Fruit fly (Drosophila melanogaster) whole organism, wandering third instar larva: ENCODE measurements around the gene CG31809.
A peak's percentile ranks its signal among the peaks of the same experiment; 100 is the strongest.

Experiments
- Abd-B ChIP-seq: fragments of >200 bp; optimal IDR thresholded peaks from 2 replicates; lab custom pipeline; 2017; ENCODE audit warnings: missing biosample characterization, missing genetic modification characterization
- CG9705 ChIP-seq: fragments of 200-800 bp; sonication (Bioruptor generic); optimal IDR thresholded peaks from 2 replicates; lab custom pipeline; 2018; ENCODE audit warnings: missing biosample characterization, mild to moderate bottlenecking, missing genetic modification characterization
- CrebA ChIP-seq: fragments of 200-800 bp; sonication (Bioruptor generic); optimal IDR thresholded peaks from 2 replicates; lab custom pipeline; 2016; ENCODE audit warnings: missing biosample characterization, mild to moderate bottlenecking, missing genetic modification characterization, borderline replicate concordance
- GATAd ChIP-seq: sonication (Bioruptor generic); optimal IDR thresholded peaks from 2 replicates; lab custom pipeline; 2016; ENCODE audit warnings: missing biosample characterization, missing genetic modification characterization
- HLH106 ChIP-seq: fragments of 200-800 bp; optimal IDR thresholded peaks from 3 replicates; lab custom pipeline; 2019; ENCODE audit warnings: missing biosample characterization, mild to moderate bottlenecking, missing genetic modification characterization, moderate library complexity
- Hnf4 ChIP-seq: fragments of 200-800 bp; sonication (Bioruptor generic); optimal IDR thresholded peaks from 2 replicates; lab custom pipeline; 2016; ENCODE audit warnings: missing biosample characterization, mild to moderate bottlenecking, missing genetic modification characterization
- Hr78 ChIP-seq: fragments of >200 bp; optimal IDR thresholded peaks from 2 replicates; lab custom pipeline; 2017; ENCODE audit warnings: missing biosample characterization, missing genetic modification characterization
- Hr83 ChIP-seq: fragments of 200-300 bp; sonication (Bioruptor generic); optimal IDR thresholded peaks from 2 replicates; lab custom pipeline; 2016; ENCODE audit warnings: missing biosample characterization, mild to moderate bottlenecking, missing genetic modification characterization, moderate library complexity; ENCODE audit not compliant: poor library complexity, severe bottlenecking
- Jra ChIP-seq: sonication (Bioruptor generic); optimal IDR thresholded peaks from 2 replicates; lab custom pipeline; 2016; ENCODE audit warnings: missing biosample characterization, missing genetic modification characterization
- Myc ChIP-seq: fragments of >200 bp; optimal IDR thresholded peaks from 2 replicates; lab custom pipeline; 2017
- OdsH ChIP-seq: fragments of 200-800 bp; sonication (Bioruptor generic); optimal IDR thresholded peaks from 2 replicates; lab custom pipeline; 2016; ENCODE audit warnings: missing biosample characterization, mild to moderate bottlenecking, missing genetic modification characterization
- Rel ChIP-seq, 2 experiments: fragments of 200-800 bp; sonication (Bioruptor generic) in 1 of 2; optimal IDR thresholded peaks; 2 replicates in 1 of 2; 3 replicates in 1 of 2; lab custom pipeline; 2016 to 2019; ENCODE audit warnings: mild to moderate bottlenecking in 2 of 2, missing biosample characterization in 2 of 2, missing genetic modification characterization in 2 of 2, moderate library complexity in 1 of 2
- Sp1 ChIP-seq: fragments of 200-800 bp; sonication (Bioruptor generic); optimal IDR thresholded peaks from 3 replicates; lab custom pipeline; 2019; ENCODE audit warnings: missing biosample characterization, mild to moderate bottlenecking, missing genetic modification characterization, moderate library complexity
- br ChIP-seq: fragments of 200-800 bp; sonication (Bioruptor generic); optimal IDR thresholded peaks from 2 replicates; lab custom pipeline; 2016; ENCODE audit warnings: missing biosample characterization, missing genetic modification characterization
- brk ChIP-seq: fragments of 200-800 bp; sonication (Bioruptor generic); optimal IDR thresholded peaks from 2 replicates; lab custom pipeline; 2016; ENCODE audit warnings: missing biosample characterization, mild to moderate bottlenecking, missing genetic modification characterization
- dmrt93B ChIP-seq: fragments of 200-800 bp; sonication (Bioruptor generic); optimal IDR thresholded peaks from 2 replicates; lab custom pipeline; 2018; ENCODE audit warnings: missing biosample characterization, mild to moderate bottlenecking, missing genetic modification characterization
- dsf ChIP-seq: sonication (Bioruptor generic); optimal IDR thresholded peaks from 2 replicates; lab custom pipeline; 2016; ENCODE audit warnings: missing biosample characterization, missing genetic modification characterization, borderline replicate concordance
- ey ChIP-seq: fragments of 200-800 bp; sonication (Bioruptor generic); optimal IDR thresholded peaks from 2 replicates; lab custom pipeline; 2016; ENCODE audit warnings: missing biosample characterization, missing genetic modification characterization
- foxo ChIP-seq, 2 experiments: fragments of 200-800 bp; sonication (Bioruptor generic); optimal IDR thresholded peaks; 2 replicates in 1 of 2; 3 replicates in 1 of 2; lab custom pipeline; 2016 to 2017; ENCODE audit warnings: missing biosample characterization in 2 of 2, missing genetic modification characterization in 2 of 2
- fru ChIP-seq: fragments of 200-800 bp; sonication (Bioruptor generic); optimal IDR thresholded peaks from 3 replicates; lab custom pipeline; 2016; ENCODE audit warnings: missing biosample characterization, mild to moderate bottlenecking, missing genetic modification characterization
- h ChIP-seq: fragments of 200-800 bp; sonication (Bioruptor generic); optimal IDR thresholded peaks from 3 replicates; lab custom pipeline; 2016; ENCODE audit warnings: missing biosample characterization, mild to moderate bottlenecking, missing genetic modification characterization
- jim ChIP-seq: fragments of 175-275, 200-325 bp; sonication (Bioruptor generic); optimal IDR thresholded peaks from 2 replicates; lab custom pipeline; 2016; ENCODE audit warnings: missing biosample characterization, mild to moderate bottlenecking, missing genetic modification characterization
- pan ChIP-seq: fragments of >200 bp; optimal IDR thresholded peaks from 2 replicates; lab custom pipeline; 2017
- psq ChIP-seq: fragments of 200-800 bp; sonication (Bioruptor generic); optimal IDR thresholded peaks from 3 replicates; lab custom pipeline; 2017; ENCODE audit warnings: missing biosample characterization, mild to moderate bottlenecking, missing genetic modification characterization, moderate library complexity
- rgr ChIP-seq: fragments of 200-800 bp; sonication (Bioruptor generic); optimal IDR thresholded peaks from 3 replicates; lab custom pipeline; 2016; ENCODE audit warnings: missing biosample characterization, mild to moderate bottlenecking, missing genetic modification characterization
- sage ChIP-seq: fragments of 200-800 bp; sonication (Bioruptor generic); optimal IDR thresholded peaks from 2 replicates; lab custom pipeline; 2016; ENCODE audit warnings: missing biosample characterization, mild to moderate bottlenecking, missing genetic modification characterization
- sv ChIP-seq: fragments of 200-800 bp; sonication (Bioruptor generic); optimal IDR thresholded peaks from 3 replicates; lab custom pipeline; 2016; ENCODE audit warnings: missing biosample characterization, missing genetic modification characterization
- usp ChIP-seq: fragments of >200 bp; optimal IDR thresholded peaks from 2 replicates; lab custom pipeline; 2017; ENCODE audit warnings: missing biosample characterization, missing genetic modification characterization
- woc ChIP-seq: sonication (Bioruptor generic); optimal IDR thresholded peaks from 2 replicates; lab custom pipeline; 2016; ENCODE audit warnings: missing biosample characterization, mild to moderate bottlenecking, missing genetic modification characterization

Gene CG31809

dm6 chr2L:16887660-16888573 lies 29.4 kb upstream of the CG31809 start, which contains the start of the genes osi and tweek:
osi (minus strand) TSS chr2L:16887966.
tweek (plus strand) TSS chr2L:16888490.
- peak; percentile 20 for TF ChIP-seq dmrt93B
- TF ChIP-seq foxo (GFP tag; optimal IDR thresholded peaks at IDR 0.05; lab: Kevin White, UChicago): peak in 1 of 2 experiments; percentile 65
- TF ChIP-seq sage: no peak
- no peak for TF ChIP-seq Abd-B (GFP tag; lab: Kevin White, UChicago)
- no peak for TF ChIP-seq Hr78
- TF ChIP-seq Jra (GFP tag; lab: Kevin White, UChicago): peak; percentile 78
- peak; percentile 26 for TF ChIP-seq Sp1 (GFP tag; lab: Kevin White, UChicago)
- peak; percentile 61 for TF ChIP-seq sv (GFP tag; lab: Kevin White, UChicago)
- peak; percentile 10 for TF ChIP-seq GATAd (GFP tag; lab: Kevin White, UChicago)
- TF ChIP-seq Rel (GFP tag; optimal IDR thresholded peaks at IDR 0.05; lab: Kevin White, UChicago): no peak
- peak; percentile 100 for TF ChIP-seq Rel (tag; optimal IDR thresholded peaks at IDR 0.05; lab: Kevin White, UChicago)
- TF ChIP-seq psq (GFP tag; lab: Kevin White, UChicago): peak; percentile 59
- TF ChIP-seq dsf: peak; percentile 60
- no peak for TF ChIP-seq CrebA (GFP tag; lab: Kevin White, UChicago)
- peak; percentile 39 for TF ChIP-seq fru
- TF ChIP-seq Hnf4 (GFP tag; lab: Kevin White, UChicago): peak; percentile 78
- peak; percentile 87 for TF ChIP-seq woc (GFP tag; lab: Kevin White, UChicago)
- peak; percentile 58 for TF ChIP-seq h (GFP tag; lab: Kevin White, UChicago)
- TF ChIP-seq HLH106 (tag; lab: Kevin White, UChicago): peak; percentile 36
- TF ChIP-seq OdsH (GFP tag; lab: Kevin White, UChicago): peak; percentile 44
- TF ChIP-seq pan (lab: Kevin White, UChicago): no peak
- peak; percentile 36 for TF ChIP-seq br (GFP tag; lab: Kevin White, UChicago)
- peak; percentile 79 for TF ChIP-seq Hr83 (GFP tag; lab: Kevin White, UChicago)
- TF ChIP-seq brk (GFP tag; lab: Kevin White, UChicago): peak; percentile 28
- TF ChIP-seq Myc (lab: Kevin White, UChicago): peak; percentile 87
- TF ChIP-seq rgr (GFP tag; lab: Kevin White, UChicago): peak; percentile 55
- peak; percentile 44 for TF ChIP-seq ey
- TF ChIP-seq usp (GFP tag; lab: Kevin White, UChicago): no peak

- no peak for TF ChIP-seq Sp1 (GFP tag; lab: Kevin White, UChicago)
- no peak for TF ChIP-seq Rel (GFP tag; optimal IDR thresholded peaks at IDR 0.05; lab: Kevin White, UChicago)
- TF ChIP-seq Rel (tag; optimal IDR thresholded peaks at IDR 0.05; lab: Kevin White, UChicago): peak; percentile 64
Observed at dm6 chr2L:16886459-16886858, 27.9 kb upstream of the CG31809 start.

- no peak for TF ChIP-seq jim (GFP tag; lab: Kevin White, UChicago)
- TF ChIP-seq dmrt93B: no peak
- no peak for TF ChIP-seq Rel (GFP tag; optimal IDR thresholded peaks at IDR 0.05; lab: Kevin White, UChicago)
- TF ChIP-seq Rel (tag; optimal IDR thresholded peaks at IDR 0.05; lab: Kevin White, UChicago): peak; percentile 59
Observed at dm6 chr2L:16885347-16885746, 26.8 kb upstream of the CG31809 start.

- TF ChIP-seq dmrt93B (no peak), CG9705 (GFP tag; lab: Kevin White, UChicago) (no peak), Jra (GFP tag; lab: Kevin White, UChicago) (no peak)
Observed at dm6 chr2L:16884702-16885101, 26.2 kb upstream of the CG31809 start.
